Fruit fly (Drosophila melanogaster): Measurements from ENCODE around the gene Itpr.

The Itpr gene

DNA sequence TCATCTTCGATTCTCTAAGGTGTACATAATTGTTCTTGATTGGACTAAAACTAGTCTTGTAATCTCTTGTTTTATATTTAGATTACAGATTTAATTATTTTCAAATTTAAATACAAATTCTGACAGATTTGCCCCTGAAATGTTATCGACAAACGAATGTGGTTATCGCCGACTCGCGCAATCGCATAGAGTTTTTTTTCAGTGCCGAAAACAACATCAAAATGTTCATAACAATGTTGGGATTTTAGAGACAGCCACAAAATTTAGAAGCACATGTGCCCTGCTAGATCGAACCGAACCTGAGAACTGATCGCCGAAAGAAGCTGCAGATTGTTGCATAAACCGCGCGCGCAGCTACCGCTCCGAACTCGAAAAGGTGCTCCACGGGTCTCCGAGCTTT is 49.3 kb upstream of the Itpr start, which contains the start of gene POLDIP2:
POLDIP2 (plus strand) TSS at position 160 of the 400 bp plus-strand sequence.
- no peak for TF ChIP-seq CG3919 (GFP tag; optimal IDR thresholded peaks at IDR 0.05)
- peak; percentile 63 for TF ChIP-seq Eip78C (GFP tag)
- TF ChIP-seq achi (GFP tag; optimal IDR thresholded peaks at IDR 0.05), result peak; percentile 48
- peak; percentile 4 for TF ChIP-seq dsx (GFP tag; optimal IDR thresholded peaks at IDR 0.05; ENCODE audit: poor library complexity, severe bottlenecking)

DNA sequence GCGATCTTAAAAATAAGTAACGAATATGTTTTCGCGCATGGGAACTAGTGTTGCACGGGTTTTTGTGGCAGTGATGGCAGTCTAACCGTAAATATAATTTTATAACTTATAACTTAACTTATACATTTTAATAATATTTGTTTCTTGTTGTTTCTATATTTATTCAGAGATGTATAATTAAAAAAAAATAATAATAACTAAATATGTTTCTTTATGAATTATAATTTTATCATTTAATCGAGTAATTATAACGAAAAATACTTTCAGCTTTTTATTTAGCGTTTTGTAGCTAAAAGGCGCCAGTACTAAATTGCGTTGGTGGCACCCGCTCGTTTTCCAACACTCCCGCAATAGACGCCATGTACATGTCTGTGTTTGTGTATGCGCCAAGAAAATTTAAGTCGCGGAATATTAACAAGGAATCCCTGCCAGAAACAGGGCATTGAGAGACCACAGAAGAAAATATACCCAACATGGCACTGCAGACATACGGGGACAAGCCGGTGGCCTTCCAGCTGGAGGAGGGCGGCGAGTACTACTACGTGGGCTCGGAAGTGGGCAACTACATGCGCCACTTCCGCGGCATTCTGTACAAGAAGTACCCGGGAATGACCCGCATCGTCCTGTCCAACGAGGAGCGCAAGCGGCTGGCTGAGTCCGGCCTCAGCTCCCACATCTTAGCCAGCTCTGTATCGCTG is 46.2 kb upstream of the Itpr start, which contains the start of the genes mRpL44 and Snr1:
mRpL44 (minus strand) TSS at position 51 of the 698 bp plus-strand sequence.
Snr1 (plus strand) TSS at position 341 of the 698 bp plus-strand sequence.
- TF ChIP-seq CG31627 (GFP tag; optimal IDR thresholded peaks at IDR 0.05), result no peak
- peak; percentile 48 for TF ChIP-seq esn (GFP tag; optimal IDR thresholded peaks at IDR 0.05)
- no peak for TF ChIP-seq Met (GFP tag; optimal IDR thresholded peaks at IDR 0.05)
- TF ChIP-seq CG15336 (GFP tag; IDR thresholded peaks at IDR 0.05), result no peak
- peak; percentile 29 for TF ChIP-seq CG6854 (GFP tag; optimal IDR thresholded peaks at IDR 0.05)
- TF ChIP-seq lz (GFP tag; optimal IDR thresholded peaks at IDR 0.05), result peak; percentile 3
- peak; percentile 7 for TF ChIP-seq CG11902 (GFP tag; optimal IDR thresholded peaks at IDR 0.05)
- no peak for TF ChIP-seq CG10631 (GFP tag; optimal IDR thresholded peaks at IDR 0.05)
- TF ChIP-seq CG3032 (tag; optimal IDR thresholded peaks at IDR 0.05), result peak; percentile 50
- no peak for TF ChIP-seq CG1621 (tag; optimal IDR thresholded peaks at IDR 0.05)
- peak; percentile 26 for TF ChIP-seq cyc (GFP tag; optimal IDR thresholded peaks at IDR 0.05)
- TF ChIP-seq CG9139 (GFP tag; optimal IDR thresholded peaks at IDR 0.05), result no peak
- TF ChIP-seq OdsH (GFP tag; optimal IDR thresholded peaks at IDR 0.05), result no peak
- no peak for TF ChIP-seq pdm3 (GFP tag; optimal IDR thresholded peaks at IDR 0.05)

DNA sequence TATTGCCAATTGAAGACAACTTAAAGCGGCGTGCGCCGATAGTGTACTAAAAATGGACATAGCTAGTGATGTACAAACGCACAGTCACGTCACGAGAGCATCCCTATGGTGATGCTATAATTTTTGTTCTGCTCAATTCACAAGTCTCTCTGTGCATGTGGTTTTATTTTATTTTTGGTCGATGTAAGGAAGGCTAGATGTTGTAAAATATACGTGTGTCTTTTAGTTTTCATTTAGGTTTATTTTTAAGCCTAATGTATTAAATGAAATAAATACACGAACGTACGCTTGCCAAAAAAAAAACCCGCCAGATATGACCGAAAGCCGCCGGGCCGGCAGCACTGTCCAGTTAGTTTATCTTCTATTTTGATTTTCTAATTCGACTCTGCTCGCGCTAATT is 42.4 kb upstream of the Itpr start, which contains the start of the genes CG45100, HDAC3 and Hcs:
CG45100 (minus strand) TSS at position 50 of the 400 bp plus-strand sequence.
HDAC3 (minus strand) TSS at position 50 of the 400 bp plus-strand sequence.
Hcs (plus strand) TSS at position 349 of the 400 bp plus-strand sequence.
- TF ChIP-seq Blimp-1 (GFP tag; optimal IDR thresholded peaks at IDR 0.05) (no peak), CG6792 (GFP tag; optimal IDR thresholded peaks at IDR 0.05) (no peak), esn (GFP tag; optimal IDR thresholded peaks at IDR 0.05) (peak; percentile 61), Gug (GFP tag; IDR thresholded peaks at IDR 0.05) (no peak), CG11902 (GFP tag; optimal IDR thresholded peaks at IDR 0.05) (peak; percentile 20), CG3032 (tag; optimal IDR thresholded peaks at IDR 0.05) (no peak), lz (GFP tag; optimal IDR thresholded peaks at IDR 0.05) (peak; percentile 55), eg (GFP tag; IDR thresholded peaks at IDR 0.05) (0 out of 3 replicates have a peak, but pooled peaks have one; percentile 10), CG31627 (GFP tag; optimal IDR thresholded peaks at IDR 0.05) (peak; percentile 55), CG15336 (GFP tag; IDR thresholded peaks at IDR 0.05) (0 out of 2 replicates have a peak, but pooled peaks have one; percentile 24)

DNA sequence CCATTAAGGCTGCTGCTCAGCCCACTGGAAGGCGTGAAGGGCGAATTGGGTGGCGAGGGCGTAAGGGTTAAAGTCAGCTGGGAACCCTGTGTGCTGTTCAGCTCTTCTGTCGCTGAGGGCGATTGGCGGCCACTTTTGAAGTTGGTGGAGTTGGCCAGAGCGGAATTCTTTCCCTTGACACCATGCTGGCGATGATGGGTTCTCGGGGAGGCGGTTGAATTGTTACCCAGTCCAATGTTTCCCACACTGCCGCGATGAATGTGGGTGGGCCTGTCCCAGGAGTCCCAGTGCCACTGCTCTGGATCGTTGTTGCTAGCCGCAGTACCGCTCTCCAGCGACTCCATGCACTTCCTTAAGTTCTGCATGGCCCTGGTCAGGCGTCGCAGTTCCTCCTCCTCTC is 34.1 kb upstream of the Itpr start:
- no peak for TF ChIP-seq Blimp-1 (GFP tag; optimal IDR thresholded peaks at IDR 0.05)
- no peak for TF ChIP-seq CG10631 (GFP tag; optimal IDR thresholded peaks at IDR 0.05)
- no peak for TF ChIP-seq Eip75B (GFP tag; optimal IDR thresholded peaks at IDR 0.05)
- no peak for TF ChIP-seq esn (GFP tag; optimal IDR thresholded peaks at IDR 0.05)
- TF ChIP-seq CG11902 (GFP tag; optimal IDR thresholded peaks at IDR 0.05), result no peak
- no peak for TF ChIP-seq CG32006 (GFP tag; optimal IDR thresholded peaks at IDR 0.05)
- no peak for TF ChIP-seq OdsH (GFP tag; optimal IDR thresholded peaks at IDR 0.05)
- TF ChIP-seq CG6808 (GFP tag; optimal IDR thresholded peaks at IDR 0.05), result no peak
- no peak for TF ChIP-seq Ets96B (tag; optimal IDR thresholded peaks at IDR 0.05)
- TF ChIP-seq CG11294 (GFP tag; IDR thresholded peaks at IDR 0.05), result no peak
- no peak for TF ChIP-seq svp (GFP tag)
- no peak for TF ChIP-seq Eip78C (GFP tag)
- no peak for TF ChIP-seq CG15336 (GFP tag; IDR thresholded peaks at IDR 0.05)
- no peak for TF ChIP-seq CG9139 (GFP tag; optimal IDR thresholded peaks at IDR 0.05)
- TF ChIP-seq ss (GFP tag; optimal IDR thresholded peaks at IDR 0.05), result no peak

DNA sequence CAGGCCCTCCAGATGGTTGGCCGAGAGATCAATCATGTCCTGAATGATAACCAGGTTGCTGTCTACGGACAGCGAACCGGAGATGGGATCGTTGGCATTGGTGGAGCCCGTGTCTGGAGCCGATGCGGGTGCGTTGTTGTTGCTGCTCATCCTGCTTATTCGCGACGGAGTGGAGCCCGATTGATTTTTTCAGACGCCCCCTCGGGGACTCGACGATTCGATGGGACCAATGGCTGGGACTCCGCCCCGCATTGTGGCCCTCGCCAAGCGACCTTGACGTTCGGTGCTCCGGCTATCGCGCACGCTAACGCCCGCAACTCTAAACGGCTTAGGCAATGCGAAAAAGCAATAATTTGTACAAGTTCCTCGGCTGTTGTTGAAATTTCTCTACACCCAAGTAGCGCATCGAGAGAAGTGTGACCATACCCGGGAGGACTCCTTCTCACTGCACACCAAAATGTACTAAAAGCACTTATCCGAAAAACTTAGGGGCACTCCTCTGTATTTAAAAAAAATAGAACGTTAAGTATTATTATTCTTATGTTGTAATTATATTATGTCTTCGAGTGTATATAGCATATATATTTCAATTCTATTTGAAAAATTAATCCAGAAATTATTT is 33.3 kb upstream of the Itpr start, which contains the start of gene ksr:
ksr (minus strand) TSS at position 419 of the 622 bp plus-strand sequence.
- TF ChIP-seq Eip78C (GFP tag) (no peak), CG10631 (GFP tag; optimal IDR thresholded peaks at IDR 0.05) (no peak), CG3032 (tag; optimal IDR thresholded peaks at IDR 0.05) (peak; percentile 30), esn (GFP tag; optimal IDR thresholded peaks at IDR 0.05) (peak; percentile 29), net (GFP tag; optimal IDR thresholded peaks at IDR 0.05) (no peak), CG6854 (GFP tag; optimal IDR thresholded peaks at IDR 0.05) (peak; percentile 36), ss (GFP tag; optimal IDR thresholded peaks at IDR 0.05) (no peak), Lpt (GFP tag; optimal IDR thresholded peaks at IDR 0.05) (no peak), CG6792 (GFP tag; optimal IDR thresholded peaks at IDR 0.05) (no peak), Ets96B (tag; optimal IDR thresholded peaks at IDR 0.05) (peak; percentile 18), CG32006 (GFP tag; optimal IDR thresholded peaks at IDR 0.05) (no peak), cyc (GFP tag; optimal IDR thresholded peaks at IDR 0.05) (no peak), fd59A (GFP tag; optimal IDR thresholded peaks at IDR 0.05) (no peak), spab (GFP tag; optimal IDR thresholded peaks at IDR 0.05) (no peak), Eip93F (GFP tag; optimal IDR thresholded peaks at IDR 0.05) (no peak), CG6163 (GFP tag; IDR thresholded peaks at IDR 0.05) (peak; percentile 7; the same call in 1 of the 3 replicates), eg (GFP tag; IDR thresholded peaks at IDR 0.05) (peak; percentile 22; the same call in 1 of the 3 replicates), CG34406 (GFP tag; optimal IDR thresholded peaks at IDR 0.05) (no peak), CG7368 (GFP tag; optimal IDR thresholded peaks at IDR 0.05) (no peak), vri (GFP tag; optimal IDR thresholded peaks at IDR 0.05) (no peak)
